Fruit fly (Drosophila melanogaster) whole organism, embryonic: ENCODE data around the gene Tom70.

ENCODE experiments used
- BEAF-32 ChIP-seq: fragments of 200-800 bp; sonication (Bioruptor generic); optimal IDR thresholded peaks from 3 replicates; lab custom pipeline; 2017; ENCODE audit warnings: missing biosample characterization, missing genetic modification characterization, mild to moderate bottlenecking, moderate library complexity, missing genetic modification reagents
- CG10654 ChIP-seq: fragments of 200-800 bp; sonication (Bioruptor generic); optimal IDR thresholded peaks from 2 replicates; lab custom pipeline; 2016; ENCODE audit warnings: missing biosample characterization, missing genetic modification characterization
- CG12236 ChIP-seq: fragments of 200-800 bp; sonication (Bioruptor generic); optimal IDR thresholded peaks from 2 replicates; lab custom pipeline; 2016; ENCODE audit warnings: missing biosample characterization, missing genetic modification characterization
- CG15073 ChIP-seq: fragments of 200-800 bp; sonication (Bioruptor generic); optimal IDR thresholded peaks from 2 replicates; lab custom pipeline; 2016; ENCODE audit warnings: missing biosample characterization, missing genetic modification characterization
- CG15479 ChIP-seq: fragments of 200-800 bp; sonication (Bioruptor generic); optimal IDR thresholded peaks from 3 replicates; lab custom pipeline; 2019; ENCODE audit warnings: missing biosample characterization, mild to moderate bottlenecking, missing genetic modification characterization, moderate library complexity
- CG1602 ChIP-seq: fragments of 200-800 bp; sonication (Bioruptor generic); optimal IDR thresholded peaks from 3 replicates; lab custom pipeline; 2016; ENCODE audit warnings: missing biosample characterization, missing genetic modification characterization
- CG17829 ChIP-seq: fragments of 200-800 bp; optimal IDR thresholded peaks from 2 replicates; lab custom pipeline; 2019; ENCODE audit warnings: missing biosample characterization, mild to moderate bottlenecking, missing genetic modification characterization, moderate library complexity
- CG2199 ChIP-seq: fragments of 200-800 bp; sonication (Bioruptor generic); IDR thresholded peaks from 3 replicates; pipeline ENCODE4 v1.3.6; 2022; ENCODE audit warnings: missing biosample characterization, missing genetic modification characterization
- CG2202 ChIP-seq: fragments of 200-800 bp; sonication (Bioruptor generic); optimal IDR thresholded peaks from 2 replicates; lab custom pipeline; 2018; ENCODE audit warnings: missing biosample characterization, mild to moderate bottlenecking, missing genetic modification characterization
- CG2712 ChIP-seq: fragments of 200-800 bp; optimal IDR thresholded peaks from 3 replicates; lab custom pipeline; 2019; ENCODE audit warnings: missing biosample characterization, mild to moderate bottlenecking, missing genetic modification characterization, moderate library complexity
- CG32532 ChIP-seq: fragments of 200-800 bp; sonication (Bioruptor generic); IDR thresholded peaks from 2 replicates; pipeline ENCODE4 v1.3.6; 2022; ENCODE audit warnings: missing biosample characterization, missing genetic modification characterization
- CG34422 ChIP-seq: fragments of 200-800 bp; sonication (Bioruptor generic); IDR thresholded peaks from 3 replicates; pipeline ENCODE4 v1.3.6; 2022; ENCODE audit warnings: missing biosample characterization, missing genetic modification characterization
- CG3838 ChIP-seq: fragments of 200-800 bp; sonication (Bioruptor generic); optimal IDR thresholded peaks from 3 replicates; lab custom pipeline; 2016; ENCODE audit warnings: missing biosample characterization, missing genetic modification characterization
- CG42726 ChIP-seq: fragments of 200-800 bp; sonication (Bioruptor generic); IDR thresholded peaks from 2 replicates; pipeline ENCODE4 v1.3.6; 2022; ENCODE audit warnings: missing biosample characterization, missing genetic modification characterization; ENCODE audit not compliant: partially characterized antibody
- CG4730 ChIP-seq: fragments of 200-800 bp; sonication (Bioruptor generic); IDR thresholded peaks from 2 replicates; pipeline ENCODE4 v1.3.6; 2022; ENCODE audit warnings: missing biosample characterization, missing genetic modification characterization
- CG6765 ChIP-seq: fragments of 200-800 bp; sonication (Bioruptor generic); optimal IDR thresholded peaks from 3 replicates; lab custom pipeline; 2017; ENCODE audit warnings: missing biosample characterization, mild to moderate bottlenecking, missing genetic modification characterization
- CG6813 ChIP-seq: fragments of 200-800 bp; sonication (Bioruptor generic); optimal IDR thresholded peaks from 2 replicates; lab custom pipeline; 2017; ENCODE audit warnings: missing biosample characterization, missing genetic modification characterization, mild to moderate bottlenecking, moderate library complexity, missing genetic modification reagents
- CG8388 ChIP-seq: fragments of 200-800 bp; sonication (Bioruptor generic); optimal IDR thresholded peaks from 2 replicates; lab custom pipeline; 2019; ENCODE audit warnings: missing biosample characterization, mild to moderate bottlenecking, missing genetic modification characterization, moderate library complexity
- CG8944 ChIP-seq: fragments of 200-800 bp; sonication (Bioruptor generic); optimal IDR thresholded peaks from 3 replicates; lab custom pipeline; 2016; ENCODE audit warnings: missing biosample characterization, missing genetic modification characterization
- CrebB ChIP-seq: fragments of 200-800 bp; sonication (Bioruptor generic); optimal IDR thresholded peaks from 3 replicates; lab custom pipeline; 2018; ENCODE audit warnings: missing biosample characterization, mild to moderate bottlenecking, missing genetic modification characterization
- D19A ChIP-seq: fragments of 200-800 bp; optimal IDR thresholded peaks from 3 replicates; lab custom pipeline; 2019; ENCODE audit warnings: missing biosample characterization, mild to moderate bottlenecking, missing genetic modification characterization, moderate library complexity
- Dref ChIP-seq: fragments of 200-800 bp; sonication (Bioruptor generic); IDR thresholded peaks from 2 replicates; pipeline ENCODE4 v1.3.6; 2022; ENCODE audit warnings: missing biosample characterization, missing genetic modification characterization
- Ets97D ChIP-seq: fragments of 200-800 bp; sonication (Bioruptor generic); optimal IDR thresholded peaks from 3 replicates; lab custom pipeline; 2016; ENCODE audit warnings: missing biosample characterization, missing genetic modification characterization
- Hey ChIP-seq: fragments of 200-800 bp; sonication (Bioruptor generic); optimal IDR thresholded peaks from 3 replicates; lab custom pipeline; 2018; ENCODE audit warnings: missing biosample characterization, mild to moderate bottlenecking, missing genetic modification characterization
- HmgD ChIP-seq: fragments of 200-800 bp; sonication (Bioruptor generic); optimal IDR thresholded peaks from 3 replicates; lab custom pipeline; 2016; ENCODE audit warnings: missing biosample characterization, missing genetic modification characterization
- Max ChIP-seq: fragments of 200-800 bp; sonication (Bioruptor generic); optimal IDR thresholded peaks from 2 replicates; lab custom pipeline; 2016; ENCODE audit warnings: missing biosample characterization, mild to moderate bottlenecking, missing genetic modification characterization
- Meics ChIP-seq: fragments of 200-800 bp; sonication (Bioruptor generic); optimal IDR thresholded peaks from 2 replicates; lab custom pipeline; 2017; ENCODE audit warnings: missing biosample characterization, mild to moderate bottlenecking, missing genetic modification characterization
- Mes4 ChIP-seq: fragments of 200-800 bp; sonication (Bioruptor generic); optimal IDR thresholded peaks from 2 replicates; lab custom pipeline; 2016; ENCODE audit warnings: missing biosample characterization, missing genetic modification characterization
- Oaz ChIP-seq: fragments of 200-800 bp; sonication (Bioruptor generic); IDR thresholded peaks from 2 replicates; pipeline ENCODE4 v1.3.6; 2022; ENCODE audit warnings: missing biosample characterization, missing genetic modification characterization
- Sin3A ChIP-seq: fragments of >200 bp; optimal IDR thresholded peaks from 2 replicates; lab custom pipeline; 2018
- bbx ChIP-seq: fragments of 200-800 bp; sonication (Bioruptor generic); IDR thresholded peaks from 2 replicates; pipeline ENCODE4 v1.3.6; 2022; ENCODE audit warnings: missing biosample characterization, missing genetic modification characterization; ENCODE audit not compliant: partially characterized antibody
- chinmo ChIP-seq: fragments of 200-800 bp; sonication (Bioruptor generic); IDR thresholded peaks from 4 replicates; pipeline ENCODE4 v1.3.6; 2022; ENCODE audit warnings: missing biosample characterization, missing genetic modification characterization; ENCODE audit not compliant: partially characterized antibody
- croc ChIP-seq: fragments of 200-800 bp; sonication (Bioruptor generic); conservative IDR thresholded peaks from 3 replicates; pipeline ENCODE4 v1.3.6; 2022; ENCODE audit warnings: missing biosample characterization, missing genetic modification characterization
- cwo ChIP-seq: fragments of 200-800 bp; sonication (Bioruptor generic); optimal IDR thresholded peaks from 3 replicates; lab custom pipeline; 2017; ENCODE audit warnings: missing biosample characterization, missing genetic modification characterization, mild to moderate bottlenecking, moderate library complexity, missing genetic modification reagents
- gsb ChIP-seq: fragments of 200-800 bp; sonication (Bioruptor generic); IDR thresholded peaks from 2 replicates; pipeline ENCODE4 v1.3.6; 2022; ENCODE audit warnings: missing biosample characterization, missing genetic modification characterization
- gsb-n ChIP-seq: fragments of 200-800 bp; sonication (Bioruptor generic); optimal IDR thresholded peaks from 3 replicates; lab custom pipeline; 2018; ENCODE audit warnings: missing biosample characterization, mild to moderate bottlenecking, missing genetic modification characterization
- ham ChIP-seq: fragments of 200-800 bp; sonication (Bioruptor generic); IDR thresholded peaks from 2 replicates; pipeline ENCODE4 v1.3.6; 2022; ENCODE audit warnings: missing biosample characterization, missing genetic modification characterization
- kni ChIP-seq: fragments of 200-800 bp; sonication (Bioruptor generic); optimal IDR thresholded peaks from 3 replicates; lab custom pipeline; 2017; ENCODE audit warnings: mild to moderate bottlenecking, missing biosample characterization, missing genetic modification reagents, missing genetic modification characterization
- maf-S ChIP-seq: fragments of 200-800 bp; sonication (Bioruptor generic); optimal IDR thresholded peaks from 2 replicates; lab custom pipeline; 2016; ENCODE audit warnings: missing biosample characterization, missing genetic modification characterization
- pho ChIP-seq: fragments of 200-800 bp; sonication (Bioruptor generic); optimal IDR thresholded peaks from 2 replicates; lab custom pipeline; 2016; ENCODE audit warnings: missing biosample characterization, missing genetic modification characterization
- pnt ChIP-seq: fragments of 200-800 bp; sonication (Bioruptor generic); optimal IDR thresholded peaks from 3 replicates; lab custom pipeline; 2016; ENCODE audit warnings: missing biosample characterization, missing genetic modification characterization
- scrt ChIP-seq: fragments of 200-800 bp; sonication (Bioruptor generic); optimal IDR thresholded peaks from 2 replicates; lab custom pipeline; 2018; ENCODE audit warnings: missing biosample characterization, mild to moderate bottlenecking, missing genetic modification characterization, moderate library complexity
- sd ChIP-seq: fragments of 200-800 bp; sonication (Bioruptor generic); optimal IDR thresholded peaks from 3 replicates; lab custom pipeline; 2018; ENCODE audit warnings: missing biosample characterization, mild to moderate bottlenecking, missing genetic modification characterization, moderate library complexity
- seq ChIP-seq: fragments of 200-800 bp; sonication (Bioruptor generic); IDR thresholded peaks from 2 replicates; pipeline ENCODE4 v1.3.6; 2022; ENCODE audit warnings: missing biosample characterization, missing genetic modification characterization
- slp2 ChIP-seq: fragments of 200-800 bp; sonication (Bioruptor generic); optimal IDR thresholded peaks from 2 replicates; lab custom pipeline; 2016; ENCODE audit warnings: missing biosample characterization, missing genetic modification characterization
- toy ChIP-seq: fragments of 200-800 bp; sonication (Bioruptor generic); IDR thresholded peaks from 2 replicates; pipeline ENCODE4 v1.3.6; 2022; ENCODE audit warnings: missing biosample characterization, missing genetic modification characterization
- unc-4 ChIP-seq: fragments of 200-800 bp; sonication (Bioruptor generic); IDR thresholded peaks from 2 replicates; pipeline ENCODE4 v1.3.6; 2022; ENCODE audit warnings: missing biosample characterization, missing genetic modification characterization; ENCODE audit not compliant: partially characterized antibody
- usp ChIP-seq: fragments of >200 bp; optimal IDR thresholded peaks from 2 replicates; lab custom pipeline; 2017; ENCODE audit warnings: missing biosample characterization, missing genetic modification characterization
- z ChIP-seq: fragments of 200-800 bp; sonication (Bioruptor generic); IDR thresholded peaks from 3 replicates; pipeline ENCODE4 v1.3.6; 2022; ENCODE audit warnings: missing biosample characterization, missing genetic modification characterization
- zfh1 ChIP-seq: fragments of 200-800 bp; sonication (Bioruptor generic); IDR thresholded peaks from 3 replicates; pipeline ENCODE4 v1.3.6; 2022; ENCODE audit warnings: missing biosample characterization, missing genetic modification characterization

Tom70 gene

DNA sequence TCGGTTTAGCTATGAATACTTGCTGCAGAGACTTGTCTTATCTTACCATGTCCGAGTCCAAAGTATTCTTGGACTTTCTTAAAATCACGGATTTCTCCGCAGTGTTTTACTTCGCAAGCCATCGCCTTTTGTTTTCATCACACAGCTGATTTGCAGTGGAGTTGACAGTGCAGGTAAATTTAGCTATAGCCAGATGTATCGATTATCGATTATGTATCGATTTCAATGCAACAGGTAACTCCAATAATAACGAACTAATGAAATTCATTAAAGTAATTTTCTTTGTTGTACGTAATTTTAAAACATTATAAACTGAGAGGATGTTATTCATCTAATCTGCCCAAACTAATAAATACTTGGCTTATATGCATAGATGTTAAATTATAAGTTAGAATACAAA, 24.7 kb upstream of the Tom70 start, which contains the start of gene Rab3-GAP (continued):
- TF ChIP-seq CG17829 (tag; lab: Kevin White, UChicago) (peak; percentile 70), D19A (tag; lab: Kevin White, UChicago) (no peak), CG42726 (GFP tag; lab: Robert Waterston, UW) (no peak), scrt (GFP tag; lab: Kevin White, UChicago) (peak; percentile 95), toy (GFP tag; lab: Robert Waterston, UW) (no peak), maf-S (GFP tag; lab: Kevin White, UChicago) (no peak), croc (GFP tag; lab: Robert Waterston, UW) (no peak), gsb-n (tag; lab: Kevin White, UChicago) (no peak), usp (no peak), pho (GFP tag; lab: Kevin White, UChicago) (no peak), CG15479 (GFP tag; lab: Kevin White, UChicago) (no peak), CG12236 (GFP tag; lab: Kevin White, UChicago) (no peak), slp2 (GFP tag; lab: Kevin White, UChicago) (no peak), Oaz (GFP tag; lab: Robert Waterston, UW) (no peak), gsb (GFP tag; lab: Robert Waterston, UW) (no peak), zfh1 (GFP tag; lab: Robert Waterston, UW) (peak; percentile 51; the same call in 1 of the 3 replicates), CG32532 (GFP tag; lab: Robert Waterston, UW) (no peak), kni (no peak), Hey (tag; lab: Kevin White, UChicago) (no peak), CG8944 (GFP tag; lab: Kevin White, UChicago) (no peak)
- TF ChIP-seq, all 482 proteins: peak for 116

DNA sequence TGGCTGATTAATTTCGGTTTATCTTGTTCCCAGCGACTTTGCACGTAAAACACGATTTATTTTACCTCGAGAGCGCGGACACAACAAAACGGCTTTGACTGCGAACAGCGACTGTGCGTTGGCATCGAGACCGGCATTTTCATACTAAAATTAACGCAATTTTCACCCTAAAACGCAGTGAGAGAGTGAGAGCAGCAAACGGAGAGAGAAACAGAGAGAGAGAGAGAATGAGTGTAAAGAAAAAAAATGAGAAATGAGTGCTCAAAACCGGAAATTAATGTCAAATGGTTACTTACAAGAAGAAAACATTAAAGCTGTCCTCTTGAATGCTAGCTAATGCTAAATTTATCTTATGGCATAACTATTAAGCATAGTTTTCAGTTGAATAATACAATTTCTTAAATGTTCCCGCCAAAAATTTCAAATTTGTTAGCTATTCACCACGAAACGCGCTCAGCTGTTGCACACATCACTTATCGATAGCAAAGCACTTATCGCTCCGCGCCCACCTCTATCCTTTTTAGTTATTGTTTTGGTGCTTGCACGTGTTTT, 17.6 kb upstream of the Tom70 start, which contains the start of the genes JhI-21, RpL7-like and CG34164:
TSS of gene JhI-21 (minus strand) at position 206 of the 552 bp plus-strand sequence.
TSS of gene RpL7-like (plus strand) at position 490 of the 552 bp plus-strand sequence.
TSS of gene CG34164 (plus strand) at position 512 of the 552 bp plus-strand sequence.
- TF ChIP-seq CG6765 (peak; percentile 9), ham (no peak), CrebB (tag; lab: Kevin White, UChicago) (no peak), HmgD (GFP tag; lab: Kevin White, UChicago) (no peak), CG3838 (no peak), bbx (peak; percentile 64), Ets97D (GFP tag; lab: Kevin White, UChicago) (peak; percentile 77), CG4730 (no peak), CG8388 (no peak), Max (peak; percentile 82), CG6813 (GFP tag; lab: Kevin White, UChicago) (no peak), z (GFP tag; lab: Robert Waterston, UW) (peak; percentile 73; the same call in 2 of the 3 replicates), unc-4 (peak; percentile 73; the same call in 1 of the 2 replicates), Meics (peak; percentile 22), Dref (GFP tag; lab: Robert Waterston, UW) (peak; percentile 93), BEAF-32 (GFP tag; lab: Kevin White, UChicago) (peak; percentile 71), cwo (GFP tag; lab: Kevin White, UChicago) (peak; percentile 71), CG10654 (GFP tag; lab: Kevin White, UChicago) (no peak), Mes4 (GFP tag; lab: Kevin White, UChicago) (no peak), Sin3A (lab: Kevin White, UChicago) (peak; percentile 43), sd (tag; lab: Kevin White, UChicago) (peak; percentile 49), CG2199 (GFP tag; lab: Robert Waterston, UW) (peak; percentile 66; the same call in 1 of the 3 replicates), CG34422 (peak; percentile 78; the same call in 2 of the 3 replicates), CG15073 (GFP tag; lab: Kevin White, UChicago) (peak; percentile 12), CG2202 (tag; lab: Kevin White, UChicago) (no peak), CG1602 (GFP tag; lab: Kevin White, UChicago) (no peak), pnt (GFP tag; lab: Kevin White, UChicago) (no peak), CG2712 (tag; lab: Kevin White, UChicago) (peak; percentile 14), seq (GFP tag; lab: Robert Waterston, UW) (peak; percentile 31; the same call in 1 of the 2 replicates), chinmo (GFP tag; lab: Robert Waterston, UW) (peak; percentile 88; the same call in 2 of the 4 replicates)
